Fruit fly (Drosophila melanogaster): ENCODE results near the gene CG7299.

CG7299 gene

dm6 chr2L:10682197-10682596 lies 2.0 kb downstream of the CG7299 start (continued):
- TF ChIP-seq Trl (optimal IDR thresholded peaks at IDR 0.05), result no peak
- no peak for TF ChIP-seq Trl (GFP tag; optimal IDR thresholded peaks at IDR 0.05)
- no peak for TF ChIP-seq crol (GFP tag; IDR thresholded peaks at IDR 0.05)

- no peak for TF ChIP-seq CG13296 (GFP tag; optimal IDR thresholded peaks at IDR 0.05)
- TF ChIP-seq CG3281 (GFP tag; optimal IDR thresholded peaks at IDR 0.05), result no peak
- no peak for TF ChIP-seq klu (GFP tag; IDR thresholded peaks at IDR 0.05)
- no peak for TF ChIP-seq pita (GFP tag; optimal IDR thresholded peaks at IDR 0.05)
- TF ChIP-seq CG14441 (GFP tag; IDR thresholded peaks at IDR 0.05), result no peak
Measured at dm6 chr2L:10681602-10682001, 2.6 kb downstream of the CG7299 start, which contains the start of gene CG17107. Gene CG17107 (plus strand): TSS chr2L:10681902.

- TF ChIP-seq gsb (GFP tag; IDR thresholded peaks at IDR 0.05), result no peak
- 0 out of 3 replicates have a peak, but pooled peaks have one; percentile 19 for TF ChIP-seq row (GFP tag; IDR thresholded peaks at IDR 0.05)
- no peak for TF ChIP-seq tap (tag; optimal IDR thresholded peaks at IDR 0.05)
- TF ChIP-seq Sox102F (GFP tag; optimal IDR thresholded peaks at IDR 0.05), result peak; percentile 24
- TF ChIP-seq ab (GFP tag; optimal IDR thresholded peaks at IDR 0.05), result no peak
- TF ChIP-seq CG3726 (GFP tag; IDR thresholded peaks at IDR 0.05), result no peak
- peak; percentile 10 for TF ChIP-seq CG2678 (tag; optimal IDR thresholded peaks at IDR 0.05)
- TF ChIP-seq NK7.1 (GFP tag; optimal IDR thresholded peaks at IDR 0.05), result no peak
- no peak for TF ChIP-seq maf-S (GFP tag; optimal IDR thresholded peaks at IDR 0.05)
- peak; percentile 57 for TF ChIP-seq Med (GFP tag)
- TF ChIP-seq Dip3 (GFP tag; optimal IDR thresholded peaks at IDR 0.05), result no peak
- no peak for TF ChIP-seq Mes4 (GFP tag; optimal IDR thresholded peaks at IDR 0.05)
- no peak for TF ChIP-seq nau (GFP tag; optimal IDR thresholded peaks at IDR 0.05)
- TF ChIP-seq Fer3 (tag; optimal IDR thresholded peaks at IDR 0.05), result peak; percentile 6
- TF ChIP-seq bab2 (GFP tag; optimal IDR thresholded peaks at IDR 0.05), result no peak
- TF ChIP-seq CG8359 (GFP tag; optimal IDR thresholded peaks at IDR 0.05; ENCODE audit: borderline replicate concordance), result no peak
- TF ChIP-seq trh (GFP tag; optimal IDR thresholded peaks at IDR 0.05), result no peak
- TF ChIP-seq CG32532 (GFP tag; IDR thresholded peaks at IDR 0.05), result peak; percentile 9; the same call in 1 of the 2 replicates
- TF ChIP-seq CG11695 (GFP tag; IDR thresholded peaks at IDR 0.05), result no peak
- TF ChIP-seq chn (GFP tag; optimal IDR thresholded peaks at IDR 0.05), result no peak
- TF ChIP-seq PHDP (tag; optimal IDR thresholded peaks at IDR 0.05), result peak; percentile 15
- no peak for TF ChIP-seq sug (tag; optimal IDR thresholded peaks at IDR 0.05)
- no peak for TF ChIP-seq CG14050 (GFP tag; IDR thresholded peaks at IDR 0.05)
- TF ChIP-seq CG7786 (GFP tag; optimal IDR thresholded peaks at IDR 0.05), result no peak
- peak in 1 of 2 experiments; percentile 56 for TF ChIP-seq Hr51 (GFP tag; optimal IDR thresholded peaks at IDR 0.05)
- TF ChIP-seq Hsf (GFP tag; optimal IDR thresholded peaks at IDR 0.05), result no peak
- TF ChIP-seq CG12744 (GFP tag; optimal IDR thresholded peaks at IDR 0.05), result no peak
- no peak for TF ChIP-seq CG18476 (GFP tag; optimal IDR thresholded peaks at IDR 0.05)
- TF ChIP-seq CG9727 (GFP tag; optimal IDR thresholded peaks at IDR 0.05), result no peak
- no peak for TF ChIP-seq pita (GFP tag; optimal IDR thresholded peaks at IDR 0.05)
- TF ChIP-seq CG7556 (GFP tag; optimal IDR thresholded peaks at IDR 0.05), result no peak
- TF ChIP-seq CG4820 (GFP tag; optimal IDR thresholded peaks at IDR 0.05), result no peak
- TF ChIP-seq CG3995 (GFP tag; optimal IDR thresholded peaks at IDR 0.05), result no peak
- no peak for TF ChIP-seq CG12104 (GFP tag; optimal IDR thresholded peaks at IDR 0.05)
- peak; percentile 8 for TF ChIP-seq dmrt99B (tag; optimal IDR thresholded peaks at IDR 0.05)
- TF ChIP-seq disco-r (GFP tag; optimal IDR thresholded peaks at IDR 0.05), result no peak
- TF ChIP-seq CG16779 (GFP tag; IDR thresholded peaks at IDR 0.05), result no peak
- TF ChIP-seq tin (GFP tag; optimal IDR thresholded peaks at IDR 0.05), result no peak
- no peak for TF ChIP-seq inv (GFP tag; IDR thresholded peaks at IDR 0.05; ENCODE audit: partially characterized antibody)
- TF ChIP-seq CG10979 (tag; optimal IDR thresholded peaks at IDR 0.05), result no peak
- no peak for TF ChIP-seq CG10959 (GFP tag; IDR thresholded peaks at IDR 0.05)
- no peak for TF ChIP-seq h (optimal IDR thresholded peaks at IDR 0.05)
Measured at dm6 chr2L:10680584-10681080, 3.6 kb downstream of the CG7299 start, which contains the start of gene CG17105. Gene CG17105 (plus strand): TSS chr2L:10681030.

Measured in whole organism, embryonic.